Worm (Caenorhabditis elegans) whole organism, midembryonic: ENCODE results near the gene H10D18.5.

Source experiments
- T22C8.4 ChIP-seq: fragments of 200-800 bp; sonication (Bioruptor generic); IDR thresholded peaks from 2 replicates; pipeline ENCODE4 v1.3.6; 2022; ENCODE audit warnings: missing genetic modification characterization, missing compliant biosample characterization
- cog-1 ChIP-seq: sonication (generic microtip); optimal IDR thresholded peaks from 2 replicates; lab custom pipeline; 2016; ENCODE audit warnings: missing genetic modification characterization, missing compliant biosample characterization
- flt-1 ChIP-seq: fragments of 200-800 bp; sonication (Bioruptor generic); IDR thresholded peaks from 2 replicates; pipeline ENCODE4 v1.3.6; 2022; ENCODE audit warnings: missing genetic modification characterization, missing compliant biosample characterization
- klf-2 ChIP-seq: fragments of 200-800 bp; sonication (Bioruptor generic); conservative IDR thresholded peaks from 2 replicates; pipeline ENCODE4 v1.3.6; 2022; ENCODE audit warnings: missing genetic modification reagents, missing genetic modification characterization, missing compliant biosample characterization
- med-1 ChIP-seq: sonication (generic microtip); optimal IDR thresholded peaks from 2 replicates; lab custom pipeline; 2017; ENCODE audit warnings: missing genetic modification characterization, mild to moderate bottlenecking, missing compliant biosample characterization, antibody characterized with exemption, missing genetic modification reagents; ENCODE audit not compliant: insufficient read depth
- ref-1 ChIP-seq: fragments of 200-800 bp; sonication (Bioruptor generic); conservative IDR thresholded peaks from 2 replicates; pipeline ENCODE4 v1.3.6; 2022; ENCODE audit warnings: missing genetic modification reagents, missing genetic modification characterization, missing compliant biosample characterization
- tab-1 ChIP-seq: fragments of 200-800 bp; sonication (Bioruptor generic); IDR thresholded peaks from 2 replicates; pipeline ENCODE4 v1.3.6; 2022; ENCODE audit warnings: missing genetic modification characterization, missing compliant biosample characterization
- ztf-23 ChIP-seq: fragments of 200-800 bp; sonication (Bioruptor generic); IDR thresholded peaks from 2 replicates; pipeline ENCODE4 v1.3.6; 2022; ENCODE audit warnings: missing genetic modification reagents, missing genetic modification characterization, missing compliant biosample characterization
- ztf-29 ChIP-seq: fragments of 200-800 bp; sonication (Bioruptor generic); IDR thresholded peaks from 2 replicates; pipeline ENCODE4 v1.3.6; 2022; ENCODE audit warnings: missing genetic modification reagents, missing genetic modification characterization, missing compliant biosample characterization

The H10D18.5 gene

ce11 chrV:3820875-3821274 is 10.6 kb downstream of the H10D18.5 start:
- TF ChIP-seq flt-1 (GFP tag; lab: Robert Waterston, UW): no peak
- TF ChIP-seq cog-1 (tag; lab: Kevin White, UChicago): no peak
- TF ChIP-seq ztf-29 (GFP tag; lab: Robert Waterston, UW): no peak
- no peak for TF ChIP-seq T22C8.4 (GFP tag; lab: Robert Waterston, UW)
- TF ChIP-seq ztf-23 (GFP tag; lab: Robert Waterston, UW): no peak
- no peak for TF ChIP-seq ref-1
- TF ChIP-seq klf-2: no peak
- no peak for TF ChIP-seq tab-1 (GFP tag; lab: Robert Waterston, UW)
- TF ChIP-seq med-1 (GFP tag; lab: Kevin White, UChicago): no peak

- no peak for TF ChIP-seq klf-2
- TF ChIP-seq tab-1 (GFP tag; lab: Robert Waterston, UW): no peak
- TF ChIP-seq ref-1: no peak
- TF ChIP-seq flt-1 (GFP tag; lab: Robert Waterston, UW): no peak
- TF ChIP-seq med-1 (GFP tag; lab: Kevin White, UChicago): no peak
- TF ChIP-seq T22C8.4 (GFP tag; lab: Robert Waterston, UW): no peak
- TF ChIP-seq ztf-29 (GFP tag; lab: Robert Waterston, UW): no peak
- TF ChIP-seq cog-1 (tag; lab: Kevin White, UChicago): no peak
- TF ChIP-seq ztf-23 (GFP tag; lab: Robert Waterston, UW): no peak
Observed at ce11 chrV:3814938-3815337, 16.6 kb downstream of the H10D18.5 start, which contains the start of gene H10D18.1. Gene H10D18.1, plus strand, starts transcription at chrV:3815214.

ce11 chrV:3814009-3814408 is 17.5 kb downstream of the H10D18.5 start:
- TF ChIP-seq ztf-23 (GFP tag; lab: Robert Waterston, UW) (no peak), T22C8.4 (GFP tag; lab: Robert Waterston, UW) (no peak), tab-1 (GFP tag; lab: Robert Waterston, UW) (no peak), med-1 (GFP tag; lab: Kevin White, UChicago) (no peak), flt-1 (GFP tag; lab: Robert Waterston, UW) (no peak), ref-1 (no peak), ztf-29 (GFP tag; lab: Robert Waterston, UW) (no peak)

- TF ChIP-seq klf-2 (no peak), ztf-23 (GFP tag; lab: Robert Waterston, UW) (no peak), cog-1 (tag; lab: Kevin White, UChicago) (no peak), flt-1 (GFP tag; lab: Robert Waterston, UW) (no peak), tab-1 (GFP tag; lab: Robert Waterston, UW) (no peak), med-1 (GFP tag; lab: Kevin White, UChicago) (no peak), ztf-29 (GFP tag; lab: Robert Waterston, UW) (no peak), T22C8.4 (GFP tag; lab: Robert Waterston, UW) (no peak), ref-1 (no peak)
Observed at ce11 chrV:3812291-3812690, 19.2 kb downstream of the H10D18.5 start, which contains the start of gene scl-12. Gene scl-12, plus strand, starts transcription at chrV:3812591.

- TF ChIP-seq ref-1: no peak
- no peak for TF ChIP-seq ztf-23 (GFP tag; lab: Robert Waterston, UW)
- no peak for TF ChIP-seq klf-2
- no peak for TF ChIP-seq T22C8.4 (GFP tag; lab: Robert Waterston, UW)
- no peak for TF ChIP-seq ztf-29 (GFP tag; lab: Robert Waterston, UW)
Observed at ce11 chrV:3811541-3811940, 20.0 kb downstream of the H10D18.5 start, which contains the start of gene scl-13. Gene scl-13, minus strand, starts transcription at chrV:3811641.

- no peak for TF ChIP-seq klf-2
- TF ChIP-seq med-1 (GFP tag; lab: Kevin White, UChicago): no peak
- TF ChIP-seq flt-1 (GFP tag; lab: Robert Waterston, UW): no peak
- no peak for TF ChIP-seq T22C8.4 (GFP tag; lab: Robert Waterston, UW)
- TF ChIP-seq cog-1 (tag; lab: Kevin White, UChicago): no peak
- TF ChIP-seq ztf-23 (GFP tag; lab: Robert Waterston, UW): no peak
- no peak for TF ChIP-seq tab-1 (GFP tag; lab: Robert Waterston, UW)
- no peak for TF ChIP-seq ref-1
- no peak for TF ChIP-seq ztf-29 (GFP tag; lab: Robert Waterston, UW)
Observed at ce11 chrV:3810035-3810434, 21.5 kb downstream of the H10D18.5 start.

- no peak for TF ChIP-seq ref-1
- no peak for TF ChIP-seq cog-1 (tag; lab: Kevin White, UChicago)
- TF ChIP-seq ztf-29 (GFP tag; lab: Robert Waterston, UW): no peak
- TF ChIP-seq med-1 (GFP tag; lab: Kevin White, UChicago): no peak
- TF ChIP-seq T22C8.4 (GFP tag; lab: Robert Waterston, UW): no peak
- TF ChIP-seq flt-1 (GFP tag; lab: Robert Waterston, UW): no peak
- TF ChIP-seq klf-2: no peak
- no peak for TF ChIP-seq tab-1 (GFP tag; lab: Robert Waterston, UW)
- TF ChIP-seq ztf-23 (GFP tag; lab: Robert Waterston, UW): no peak
Observed at ce11 chrV:3808336-3808735, 23.2 kb downstream of the H10D18.5 start, which contains the start of gene srw-6. Gene srw-6, plus strand, starts transcription at chrV:3808636.

ce11 chrV:3807846-3808245 is 23.7 kb downstream of the H10D18.5 start:
- TF ChIP-seq klf-2 (no peak), tab-1 (GFP tag; lab: Robert Waterston, UW) (no peak), med-1 (GFP tag; lab: Kevin White, UChicago) (no peak), ztf-23 (GFP tag; lab: Robert Waterston, UW) (no peak), T22C8.4 (GFP tag; lab: Robert Waterston, UW) (no peak), cog-1 (tag; lab: Kevin White, UChicago) (no peak), ref-1 (no peak), ztf-29 (GFP tag; lab: Robert Waterston, UW) (no peak), flt-1 (GFP tag; lab: Robert Waterston, UW) (no peak)

ce11 chrV:3805961-3806360 is 25.6 kb downstream of the H10D18.5 start, which contains the start of gene srw-7:
Gene srw-7, plus strand, starts transcription at chrV:3806261.
- TF ChIP-seq tab-1 (GFP tag; lab: Robert Waterston, UW): no peak
- TF ChIP-seq ztf-29 (GFP tag; lab: Robert Waterston, UW): no peak
- TF ChIP-seq T22C8.4 (GFP tag; lab: Robert Waterston, UW): no peak
- TF ChIP-seq ztf-23 (GFP tag; lab: Robert Waterston, UW): no peak
- TF ChIP-seq flt-1 (GFP tag; lab: Robert Waterston, UW): no peak
- no peak for TF ChIP-seq klf-2
- no peak for TF ChIP-seq med-1 (GFP tag; lab: Kevin White, UChicago)
- no peak for TF ChIP-seq cog-1 (tag; lab: Kevin White, UChicago)
- no peak for TF ChIP-seq ref-1
